Fruit fly (Drosophila melanogaster) Kc167 (cell line): ENCODE data around the gene Surf6.

Experiments
- Myc ChIP-seq: fragments of >200 bp; optimal IDR thresholded peaks from 2 replicates; lab custom pipeline; 2017; ENCODE audit warnings: missing external identifiers
- Sin3A ChIP-seq: fragments of >200 bp; optimal IDR thresholded peaks from 2 replicates; lab custom pipeline; 2018; ENCODE audit warnings: missing external identifiers
- psq ChIP-seq: fragments of >200 bp; optimal IDR thresholded peaks from 2 replicates; lab custom pipeline; 2017; ENCODE audit warnings: missing external identifiers

- TF ChIP-seq Sin3A (lab: Kevin White, UChicago) (no peak), Myc (no peak), psq (lab: Kevin White, UChicago) (no peak)
These were observed 5.0 kb upstream of the Surf6 start for dm6 chr3R:19909541-19910182.
